Worm (Caenorhabditis elegans): Measurements from ENCODE around the gene C16C8.9.
"Not testable (repeated sequence)": the region's sequence is repeated elsewhere in the genome, so short reads cannot be mapped to it uniquely, and the experiment has no call there.

The C16C8.9 gene

DNA sequence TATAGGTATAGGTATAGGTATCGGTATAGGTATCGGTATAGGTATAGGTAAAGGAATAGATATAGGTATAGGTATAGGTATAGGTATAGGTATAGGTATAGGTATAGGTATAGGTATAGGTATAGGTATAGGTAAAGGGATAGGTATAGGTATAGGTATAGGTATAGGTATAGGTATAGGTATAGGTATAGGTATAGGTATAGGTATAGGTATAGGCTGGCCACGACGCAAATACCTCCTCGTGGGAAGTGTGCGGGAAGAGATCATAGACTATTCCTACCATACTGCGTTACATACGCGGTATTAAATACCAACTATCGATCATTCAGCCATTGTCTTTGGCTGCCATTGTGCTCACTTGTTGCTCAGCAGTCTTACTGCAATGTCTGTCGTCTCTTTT lies 27.8 kb upstream of the C16C8.9 start, which contains the start of gene fbxb-112:
Gene fbxb-112, plus strand, starts transcription at position 301 of the 400 bp plus-strand sequence.
- TF ChIP-seq peb-1, ZK546.5, mab-5 (tag; optimal IDR thresholded peaks at IDR 0.05): not testable (repeated sequence)

- TF ChIP-seq ZK546.5 (tag; optimal IDR thresholded peaks at IDR 0.05), result no peak
- TF ChIP-seq crh-2 (tag; optimal IDR thresholded peaks at IDR 0.05), result no peak
- no peak for TF ChIP-seq unc-39 (tag; optimal IDR thresholded peaks at IDR 0.05)
- TF ChIP-seq fos-1 (tag; optimal IDR thresholded peaks at IDR 0.05), result no peak
- no peak for TF ChIP-seq zag-1 (tag; optimal IDR thresholded peaks at IDR 0.05)
- TF ChIP-seq aly-2 (tag; optimal IDR thresholded peaks at IDR 0.05), result no peak
- TF ChIP-seq gmeb-1 (tag; optimal IDR thresholded peaks at IDR 0.05), result no peak
- TF ChIP-seq nhr-129 (tag; optimal IDR thresholded peaks at IDR 0.05), result no peak
- TF ChIP-seq egl-27 (tag; optimal IDR thresholded peaks at IDR 0.05), result no peak
- TF ChIP-seq sem-4 (tag; optimal IDR thresholded peaks at IDR 0.05), result no peak
- no peak for TF ChIP-seq elt-1 (tag; optimal IDR thresholded peaks at IDR 0.05)
- no peak for TF ChIP-seq ztf-11 (tag; optimal IDR thresholded peaks at IDR 0.05)
- no peak for TF ChIP-seq elt-3 (tag; optimal IDR thresholded peaks at IDR 0.05)
- no peak for TF ChIP-seq alr-1 (tag; optimal IDR thresholded peaks at IDR 0.05)
- peak; percentile 41 for TF ChIP-seq F13H6.1 (tag; optimal IDR thresholded peaks at IDR 0.05)
- TF ChIP-seq C34F6.9 (tag; optimal IDR thresholded peaks at IDR 0.05), result peak; percentile 67
- TF ChIP-seq nhr-10 (tag; optimal IDR thresholded peaks at IDR 0.05), result no peak
- TF ChIP-seq nhr-25 (tag; optimal IDR thresholded peaks at IDR 0.05), result no peak
- TF ChIP-seq dmd-4 (tag; optimal IDR thresholded peaks at IDR 0.05), result no peak
- TF ChIP-seq nhr-21 (tag; optimal IDR thresholded peaks at IDR 0.05), result no peak
- TF ChIP-seq ceh-82 (tag; optimal IDR thresholded peaks at IDR 0.05), result no peak
- no peak for TF ChIP-seq ztf-4 (tag; optimal IDR thresholded peaks at IDR 0.05)
- peak; percentile 74 for TF ChIP-seq lin-13 (GFP tag; optimal IDR thresholded peaks at IDR 0.05)
- no peak for TF ChIP-seq nhr-6 (tag; optimal IDR thresholded peaks at IDR 0.05)
- TF ChIP-seq unc-62 (GFP tag; optimal IDR thresholded peaks at IDR 0.05), result no peak
- peak; percentile 53 for TF ChIP-seq sma-3 (GFP tag; optimal IDR thresholded peaks at IDR 0.05)
- TF ChIP-seq snpc-4 (tag; optimal IDR thresholded peaks at IDR 0.05), result no peak
- no peak for TF ChIP-seq nhr-237 (tag; optimal IDR thresholded peaks at IDR 0.05)
- no peak for TF ChIP-seq skn-1 (tag; optimal IDR thresholded peaks at IDR 0.05)
- peak; percentile 27 for TF ChIP-seq mab-5 (tag; optimal IDR thresholded peaks at IDR 0.05)
- TF ChIP-seq ztf-1 (GFP tag; conservative IDR thresholded peaks at IDR 0.05), result no peak
- TF ChIP-seq lsy-2 (tag; optimal IDR thresholded peaks at IDR 0.05), result peak in 1 of 2 experiments; percentile 37
- no peak for TF ChIP-seq ceh-16 (tag; optimal IDR thresholded peaks at IDR 0.05)
- TF ChIP-seq blmp-1 (tag; optimal IDR thresholded peaks at IDR 0.05; ENCODE audit: insufficient read depth), result no peak
- no peak for TF ChIP-seq nhr-23 (tag; optimal IDR thresholded peaks at IDR 0.05)
- no peak for TF ChIP-seq Y55F3AM.14 (GFP tag; optimal IDR thresholded peaks at IDR 0.05)
- no peak for TF ChIP-seq sma-9 (GFP tag; optimal IDR thresholded peaks at IDR 0.05)
- TF ChIP-seq sma-9 (tag; optimal IDR thresholded peaks at IDR 0.05), result no peak
- TF ChIP-seq nhr-77 (tag; optimal IDR thresholded peaks at IDR 0.05), result no peak
- TF ChIP-seq unc-55 (GFP tag; optimal IDR thresholded peaks at IDR 0.05), result peak; percentile 79
- no peak for TF ChIP-seq ama-1 (optimal IDR thresholded peaks at IDR 0.05)
- TF ChIP-seq lin-39 (tag; optimal IDR thresholded peaks at IDR 0.05), result no peak
- no peak for TF ChIP-seq nhr-12 (tag; optimal IDR thresholded peaks at IDR 0.05)
- no peak for TF ChIP-seq mdl-1 (tag; optimal IDR thresholded peaks at IDR 0.05)
- TF ChIP-seq R02D3.7 (tag; optimal IDR thresholded peaks at IDR 0.05), result no peak
- no peak for TF ChIP-seq mbf-1 (tag; optimal IDR thresholded peaks at IDR 0.05)
- TF ChIP-seq nhr-11 (tag; optimal IDR thresholded peaks at IDR 0.05), result no peak
These were observed 19.2 kb upstream of the C16C8.9 start, which contains the start of gene smu-2 for ce11 chrII:3482231-3482630. smu-2 (plus strand) TSS chrII:3482408.
